Fruit fly (Drosophila melanogaster) whole organism, adult: Measurements from ENCODE around the gene CG31064.

ENCODE experiments used
- CG11617 ChIP-seq: fragments of 200-800 bp; sonication (Bioruptor generic); optimal IDR thresholded peaks from 2 replicates; lab custom pipeline; 2017; ENCODE audit warnings: mild to moderate bottlenecking, missing biosample characterization, missing genetic modification reagents, missing genetic modification characterization
- CG12768 ChIP-seq: fragments of 200-800 bp; sonication (Bioruptor generic); optimal IDR thresholded peaks from 2 replicates; lab custom pipeline; 2017; ENCODE audit warnings: missing biosample characterization, missing genetic modification characterization, mild to moderate bottlenecking, moderate library complexity, missing genetic modification reagents
- CG14711 ChIP-seq: fragments of 200-800 bp; sonication (Bioruptor generic); optimal IDR thresholded peaks from 2 replicates; lab custom pipeline; 2018; ENCODE audit warnings: missing biosample characterization, mild to moderate bottlenecking, missing genetic modification characterization, moderate library complexity
- CG1620 ChIP-seq: fragments of 200-800 bp; sonication (Bioruptor generic); optimal IDR thresholded peaks from 2 replicates; lab custom pipeline; 2016; ENCODE audit warnings: missing biosample characterization, missing genetic modification characterization
- CG33017 ChIP-seq: fragments of 200-800 bp; sonication (Bioruptor generic); optimal IDR thresholded peaks from 2 replicates; lab custom pipeline; 2018; ENCODE audit warnings: missing biosample characterization, mild to moderate bottlenecking, missing genetic modification characterization, moderate library complexity
- CG5204 ChIP-seq: fragments of 200-800 bp; sonication (Bioruptor generic); optimal IDR thresholded peaks from 2 replicates; lab custom pipeline; 2016; ENCODE audit warnings: missing biosample characterization, missing genetic modification characterization
- CG7045 ChIP-seq: fragments of 200-800 bp; sonication (Bioruptor generic); optimal IDR thresholded peaks from 2 replicates; lab custom pipeline; 2017; ENCODE audit warnings: missing biosample characterization, mild to moderate bottlenecking, missing genetic modification characterization
- CG7101 ChIP-seq: fragments of 200-800 bp; sonication (Bioruptor generic); optimal IDR thresholded peaks from 2 replicates; lab custom pipeline; 2018; ENCODE audit warnings: missing biosample characterization, mild to moderate bottlenecking, missing genetic modification characterization, moderate library complexity
- Clk ChIP-seq: fragments of 200-800 bp; sonication (Bioruptor generic); optimal IDR thresholded peaks from 2 replicates; lab custom pipeline; 2017; ENCODE audit warnings: missing biosample characterization, missing genetic modification characterization
- Crg-1 ChIP-seq: fragments of 200-800 bp; sonication (Bioruptor generic); optimal IDR thresholded peaks from 2 replicates; lab custom pipeline; 2016; ENCODE audit warnings: missing biosample characterization, missing genetic modification characterization
- Hr96 ChIP-seq: fragments of 200-800 bp; sonication (Bioruptor generic); optimal IDR thresholded peaks from 2 replicates; lab custom pipeline; 2016; ENCODE audit warnings: missing biosample characterization, missing genetic modification characterization
- Mnt ChIP-seq: fragments of 200-800 bp; sonication (Bioruptor generic); optimal IDR thresholded peaks from 2 replicates; lab custom pipeline; 2016; ENCODE audit warnings: missing biosample characterization, mild to moderate bottlenecking, missing genetic modification characterization
- bab1 ChIP-seq: fragments of 200-800 bp; sonication (Bioruptor generic); optimal IDR thresholded peaks from 3 replicates; lab custom pipeline; 2019; ENCODE audit warnings: missing biosample characterization, mild to moderate bottlenecking, missing genetic modification characterization, moderate library complexity
- cic ChIP-seq: fragments of 200-800 bp; sonication (Bioruptor generic); optimal IDR thresholded peaks from 2 replicates; lab custom pipeline; 2017; ENCODE audit warnings: missing biosample characterization, mild to moderate bottlenecking, missing genetic modification characterization, moderate library complexity
- cnc ChIP-seq, 2 experiments: fragments of >200 bp; optimal IDR thresholded peaks; 2 replicates each; lab custom pipeline; 2017
- kay ChIP-seq: fragments of 200-800 bp; sonication (Bioruptor generic); peaks from one replicate; lab custom pipeline; 2016; ENCODE audit warnings: missing biosample characterization, missing genetic modification characterization, borderline replicate concordance
- ovo ChIP-seq: fragments of 200-800 bp; sonication (Bioruptor generic); optimal IDR thresholded peaks from 2 replicates; lab custom pipeline; 2016; ENCODE audit warnings: missing biosample characterization, missing genetic modification characterization
- pad ChIP-seq: fragments of 200-800 bp; sonication (Bioruptor generic); optimal IDR thresholded peaks from 3 replicates; lab custom pipeline; 2017; ENCODE audit warnings: missing biosample characterization, missing genetic modification characterization, mild to moderate bottlenecking, moderate library complexity, missing genetic modification reagents
- tj ChIP-seq: fragments of 200-800 bp; sonication (Bioruptor generic); optimal IDR thresholded peaks from 3 replicates; lab custom pipeline; 2017; ENCODE audit warnings: missing biosample characterization, mild to moderate bottlenecking, missing genetic modification characterization, moderate library complexity
- toe ChIP-seq: fragments of 200-800 bp; sonication (Bioruptor generic); optimal IDR thresholded peaks from 2 replicates; lab custom pipeline; 2016; ENCODE audit warnings: missing biosample characterization, missing genetic modification characterization

CG31064 gene

dm6 chr3R:27226080-27226648, 12.7 kb downstream of the CG31064 start:
- TF ChIP-seq ovo (GFP tag; lab: Kevin White, UChicago), result no peak
- TF ChIP-seq CG11617, result no peak
- TF ChIP-seq kay (GFP tag; lab: Kevin White, UChicago), result no peak
- TF ChIP-seq CG7101 (tag; lab: Kevin White, UChicago), result no peak
- no peak for TF ChIP-seq CG14711 (tag; lab: Kevin White, UChicago)
- TF ChIP-seq toe (GFP tag; lab: Kevin White, UChicago), result no peak
- TF ChIP-seq tj (GFP tag; lab: Kevin White, UChicago), result no peak
- TF ChIP-seq CG33017 (tag; lab: Kevin White, UChicago), result no peak
- TF ChIP-seq CG1620 (GFP tag; lab: Kevin White, UChicago), result no peak
- no peak for TF ChIP-seq CG7045 (GFP tag; lab: Kevin White, UChicago)
- no peak for TF ChIP-seq bab1 (GFP tag; lab: Kevin White, UChicago)
- TF ChIP-seq CG12768 (GFP tag; lab: Kevin White, UChicago), result no peak
- no peak for TF ChIP-seq cnc (optimal IDR thresholded peaks at IDR 0.05; lab: Kevin White, UChicago)
- no peak for TF ChIP-seq cic (GFP tag; lab: Kevin White, UChicago)
- TF ChIP-seq Mnt, result no peak
- TF ChIP-seq Crg-1 (GFP tag; lab: Kevin White, UChicago), result no peak
- TF ChIP-seq pad (GFP tag; lab: Kevin White, UChicago), result no peak

- TF ChIP-seq cnc (optimal IDR thresholded peaks at IDR 0.05; lab: Kevin White, UChicago) (no peak), bab1 (GFP tag; lab: Kevin White, UChicago) (no peak), CG33017 (tag; lab: Kevin White, UChicago) (no peak), CG14711 (tag; lab: Kevin White, UChicago) (no peak), Hr96 (no peak), pad (GFP tag; lab: Kevin White, UChicago) (no peak), CG7045 (GFP tag; lab: Kevin White, UChicago) (no peak)
Observed at dm6 chr3R:27225490-27225889, 13.4 kb downstream of the CG31064 start.

- no peak for TF ChIP-seq kay (GFP tag; lab: Kevin White, UChicago)
- no peak for TF ChIP-seq Mnt
- no peak for TF ChIP-seq CG5204 (GFP tag; lab: Kevin White, UChicago)
- TF ChIP-seq toe (GFP tag; lab: Kevin White, UChicago), result no peak
Observed at dm6 chr3R:27224727-27225126, 14.2 kb downstream of the CG31064 start.

dm6 chr3R:27223012-27223411, 15.9 kb downstream of the CG31064 start:
- no peak for TF ChIP-seq CG11617
- no peak for TF ChIP-seq pad (GFP tag; lab: Kevin White, UChicago)
- TF ChIP-seq tj (GFP tag; lab: Kevin White, UChicago), result no peak
- no peak for TF ChIP-seq Hr96
- TF ChIP-seq CG14711 (tag; lab: Kevin White, UChicago), result no peak
- no peak for TF ChIP-seq toe (GFP tag; lab: Kevin White, UChicago)
- no peak for TF ChIP-seq Mnt
- TF ChIP-seq CG7045 (GFP tag; lab: Kevin White, UChicago), result no peak
- no peak for TF ChIP-seq ovo (GFP tag; lab: Kevin White, UChicago)
- TF ChIP-seq cic (GFP tag; lab: Kevin White, UChicago), result no peak
- TF ChIP-seq CG1620 (GFP tag; lab: Kevin White, UChicago), result no peak
- TF ChIP-seq CG7101 (tag; lab: Kevin White, UChicago), result no peak
- TF ChIP-seq CG33017 (tag; lab: Kevin White, UChicago), result no peak
- TF ChIP-seq Crg-1 (GFP tag; lab: Kevin White, UChicago), result no peak

dm6 chr3R:27222013-27222673, 16.7 kb downstream of the CG31064 start:
- no peak for TF ChIP-seq CG7101 (tag; lab: Kevin White, UChicago)
- TF ChIP-seq CG14711 (tag; lab: Kevin White, UChicago), result no peak
- no peak for TF ChIP-seq Mnt
- TF ChIP-seq cic (GFP tag; lab: Kevin White, UChicago), result no peak
- no peak for TF ChIP-seq Clk (GFP tag; lab: Kevin White, UChicago)
- TF ChIP-seq CG7045 (GFP tag; lab: Kevin White, UChicago), result no peak
- no peak for TF ChIP-seq Crg-1 (GFP tag; lab: Kevin White, UChicago)
- TF ChIP-seq CG33017 (tag; lab: Kevin White, UChicago), result no peak
- no peak for TF ChIP-seq kay (GFP tag; lab: Kevin White, UChicago)

- TF ChIP-seq Hr96, result no peak
- TF ChIP-seq toe (GFP tag; lab: Kevin White, UChicago), result no peak
- no peak for TF ChIP-seq ovo (GFP tag; lab: Kevin White, UChicago)
- no peak for TF ChIP-seq bab1 (GFP tag; lab: Kevin White, UChicago)
- no peak for TF ChIP-seq cnc (optimal IDR thresholded peaks at IDR 0.05; lab: Kevin White, UChicago)
- no peak for TF ChIP-seq CG1620 (GFP tag; lab: Kevin White, UChicago)
- TF ChIP-seq cic (GFP tag; lab: Kevin White, UChicago), result no peak
- TF ChIP-seq CG14711 (tag; lab: Kevin White, UChicago), result no peak
- TF ChIP-seq Crg-1 (GFP tag; lab: Kevin White, UChicago), result no peak
- no peak for TF ChIP-seq CG12768 (GFP tag; lab: Kevin White, UChicago)
- no peak for TF ChIP-seq tj (GFP tag; lab: Kevin White, UChicago)
- TF ChIP-seq CG33017 (tag; lab: Kevin White, UChicago), result no peak
- TF ChIP-seq CG11617, result no peak
Observed at dm6 chr3R:27220829-27221463, 17.9 kb downstream of the CG31064 start.
